In the genomic region with DNA sequence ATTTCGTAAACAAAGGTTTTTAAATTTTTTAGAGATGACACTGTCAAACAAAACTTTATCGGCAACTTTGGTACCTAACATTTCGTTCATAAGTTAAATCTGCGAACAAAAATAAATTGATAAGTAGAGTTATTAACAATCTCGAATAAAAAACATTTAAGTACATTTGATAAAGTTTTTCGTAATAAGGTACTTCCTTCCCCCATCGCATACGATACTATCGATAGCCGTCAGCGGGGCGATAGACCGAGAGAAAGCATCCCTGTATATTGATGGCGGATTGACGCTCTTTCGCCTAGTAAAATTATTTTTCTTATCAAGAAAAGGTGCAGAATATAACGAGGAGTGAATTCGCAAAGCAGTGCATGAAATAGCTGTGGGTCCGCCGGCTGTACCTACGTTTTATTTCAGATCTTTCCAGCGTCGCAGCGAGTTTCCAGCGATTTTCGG, we compare ENCODE assay signal across 1 fruit fly cellular context.
TF ChIP-seq lines count a peak whose summit lies in the region.

A gene (minus strand): TSS at position 38 of the 450 bp plus-strand sequence.
A gene (plus strand): TSS at position 245 of the 450 bp plus-strand sequence.

TF ChIP-seq in whole organism, embryonic, 481 proteins besides CTCF, POLR2A, EP300 and RAD21 (continued from another document):
- TF ChIP-seq CG3726 (GFP tag; IDR thresholded peaks at IDR 0.05; lab: Robert Waterston, UW) (peak; percentile 62; the same call in 1 of the 3 replicates), E2f2 (GFP tag; IDR thresholded peaks at IDR 0.05; lab: Robert Waterston, UW) (peak; percentile 71), Elba2 (GFP tag; optimal IDR thresholded peaks at IDR 0.05; lab: Kevin White, UChicago) (peak; percentile 50), CG17829 (tag; optimal IDR thresholded peaks at IDR 0.05; lab: Kevin White, UChicago) (peak; percentile 87), CG34224 (GFP tag; IDR thresholded peaks at IDR 0.05; lab: Robert Waterston, UW; ENCODE audit: partially characterized antibody) (peak; percentile 91), Atf6 (GFP tag; IDR thresholded peaks at IDR 0.05; lab: Robert Waterston, UW) (peak; percentile 82), klu (GFP tag; IDR thresholded peaks at IDR 0.05; lab: Robert Waterston, UW) (peak; percentile 72), CG34376 (GFP tag; optimal IDR thresholded peaks at IDR 0.05; lab: Kevin White, UChicago) (peak; percentile 75), Ravus (GFP tag; IDR thresholded peaks at IDR 0.05; lab: Robert Waterston, UW) (peak; percentile 18; the same call in 1 of the 2 replicates), CG1792 (GFP tag; optimal IDR thresholded peaks at IDR 0.05; lab: Kevin White, UChicago) (peak; percentile 87)
TF ChIP-seq in whole organism, embryonic: peak in this region for 397.
